Fruit fly (Drosophila melanogaster): ENCODE measurements around the gene Decay.

DNA sequence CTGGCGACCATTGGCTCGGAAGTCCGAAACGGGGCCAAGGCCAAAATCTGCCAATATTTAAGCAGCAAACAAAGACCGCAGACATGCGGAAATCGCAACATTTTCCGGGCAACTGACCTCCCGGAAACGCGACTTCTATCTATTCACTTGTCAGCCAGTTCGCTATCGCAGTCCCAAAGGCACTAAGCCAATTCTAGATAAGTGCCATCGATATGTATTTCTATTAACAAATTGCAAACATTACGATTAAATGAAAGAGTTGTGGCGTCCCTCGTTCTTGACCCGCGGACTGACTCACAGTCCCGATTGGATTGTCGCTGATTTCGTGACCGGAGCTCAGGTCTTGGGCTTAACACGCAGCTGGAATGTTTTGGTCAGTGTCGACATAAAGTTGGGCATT lies 2.0 kb downstream of the Decay start, which contains the start of gene Gr89a:
- TF ChIP-seq CG7368 (GFP tag; optimal IDR thresholded peaks at IDR 0.05) (no peak), CG10669 (GFP tag; optimal IDR thresholded peaks at IDR 0.05) (no peak)

Measured in whole organism, prepupa.